Fruit fly (Drosophila melanogaster) whole organism, embryonic: ENCODE results near the gene CG15570.
A peak's percentile ranks its signal among the peaks of the same experiment; 100 is the strongest.

Experiments used
- Adf1 ChIP-seq: fragments of 200-800 bp; sonication (Bioruptor generic); IDR thresholded peaks from 2 replicates; pipeline ENCODE4 v1.3.6; 2022; ENCODE audit warnings: missing biosample characterization, missing genetic modification characterization
- Antp ChIP-seq: fragments of 200-800 bp; sonication (Bioruptor generic); optimal IDR thresholded peaks from 3 replicates; lab custom pipeline; 2016; ENCODE audit warnings: missing biosample characterization, missing genetic modification characterization
- BEAF-32 ChIP-seq: fragments of 200-800 bp; sonication (Bioruptor generic); optimal IDR thresholded peaks from 3 replicates; lab custom pipeline; 2017; ENCODE audit warnings: missing biosample characterization, missing genetic modification characterization, mild to moderate bottlenecking, moderate library complexity, missing genetic modification reagents
- Bgb ChIP-seq: fragments of 200-800 bp; sonication (Bioruptor generic); IDR thresholded peaks from 2 replicates; pipeline ENCODE4 v1.3.6; 2022; ENCODE audit warnings: missing biosample characterization, missing genetic modification characterization; ENCODE audit not compliant: partially characterized antibody
- BtbVII ChIP-seq: fragments of 200-800 bp; sonication (Bioruptor generic); optimal IDR thresholded peaks from 3 replicates; lab custom pipeline; 2017; ENCODE audit warnings: missing biosample characterization, mild to moderate bottlenecking, missing genetic modification characterization
- Bteb2 ChIP-seq: fragments of 200-800 bp; sonication (Bioruptor generic); optimal IDR thresholded peaks from 2 replicates; lab custom pipeline; 2016; ENCODE audit warnings: missing biosample characterization, missing genetic modification characterization
- CG10431 ChIP-seq: fragments of 200-800 bp; sonication (Bioruptor generic); optimal IDR thresholded peaks from 3 replicates; lab custom pipeline; 2018; ENCODE audit warnings: missing biosample characterization, mild to moderate bottlenecking, missing genetic modification characterization
- CG12236 ChIP-seq: fragments of 200-800 bp; sonication (Bioruptor generic); optimal IDR thresholded peaks from 2 replicates; lab custom pipeline; 2016; ENCODE audit warnings: missing biosample characterization, missing genetic modification characterization
- CG12659 ChIP-seq: fragments of 200-800 bp; sonication (Bioruptor generic); optimal IDR thresholded peaks from 3 replicates; lab custom pipeline; 2017; ENCODE audit warnings: mild to moderate bottlenecking, missing biosample characterization, missing genetic modification reagents, missing genetic modification characterization
- CG14441 ChIP-seq: fragments of 200-800 bp; sonication (Bioruptor generic); IDR thresholded peaks from 2 replicates; pipeline ENCODE4 v1.3.6; 2022; ENCODE audit warnings: missing biosample characterization, missing genetic modification characterization
- CG15269 ChIP-seq: fragments of 200-800 bp; sonication (Bioruptor generic); optimal IDR thresholded peaks from 2 replicates; lab custom pipeline; 2018; ENCODE audit warnings: missing biosample characterization, mild to moderate bottlenecking, missing genetic modification characterization, moderate library complexity
- CG15514 ChIP-seq: fragments of 200-800 bp; sonication (Bioruptor generic); optimal IDR thresholded peaks from 3 replicates; lab custom pipeline; 2017; ENCODE audit warnings: missing biosample characterization, missing genetic modification characterization, mild to moderate bottlenecking, moderate library complexity, missing genetic modification reagents
- CG1602 ChIP-seq: fragments of 200-800 bp; sonication (Bioruptor generic); optimal IDR thresholded peaks from 3 replicates; lab custom pipeline; 2016; ENCODE audit warnings: missing biosample characterization, missing genetic modification characterization
- CG1647 ChIP-seq: fragments of 200-800 bp; sonication (Bioruptor generic); optimal IDR thresholded peaks from 3 replicates; lab custom pipeline; 2016; ENCODE audit warnings: missing biosample characterization, missing genetic modification characterization
- CG17612 ChIP-seq: fragments of 200-800 bp; sonication (Bioruptor generic); IDR thresholded peaks from 2 replicates; pipeline ENCODE4 v1.3.6; 2022; ENCODE audit warnings: missing biosample characterization, missing genetic modification characterization
- CG17829 ChIP-seq: fragments of 200-800 bp; optimal IDR thresholded peaks from 2 replicates; lab custom pipeline; 2019; ENCODE audit warnings: missing biosample characterization, mild to moderate bottlenecking, missing genetic modification characterization, moderate library complexity
- CG2116 ChIP-seq: fragments of 200-800 bp; sonication (Bioruptor generic); optimal IDR thresholded peaks from 3 replicates; lab custom pipeline; 2018; ENCODE audit warnings: missing biosample characterization, mild to moderate bottlenecking, missing genetic modification characterization
- CG32767 ChIP-seq: fragments of 200-800 bp; sonication (Bioruptor generic); IDR thresholded peaks from 2 replicates; pipeline ENCODE4 v1.3.6; 2022; ENCODE audit warnings: missing biosample characterization, missing genetic modification characterization
- CG3838 ChIP-seq: fragments of 200-800 bp; sonication (Bioruptor generic); optimal IDR thresholded peaks from 3 replicates; lab custom pipeline; 2016; ENCODE audit warnings: missing biosample characterization, missing genetic modification characterization
- CG4328 ChIP-seq: fragments of 200-800 bp; sonication (Bioruptor generic); optimal IDR thresholded peaks from 3 replicates; lab custom pipeline; 2017; ENCODE audit warnings: missing biosample characterization, missing genetic modification reagents, missing genetic modification characterization
- CG4404 ChIP-seq: fragments of 200-800 bp; sonication (Bioruptor generic); IDR thresholded peaks from 2 replicates; pipeline ENCODE4 v1.3.6; 2022; ENCODE audit warnings: missing biosample characterization, missing genetic modification characterization
- CG6765 ChIP-seq: fragments of 200-800 bp; sonication (Bioruptor generic); optimal IDR thresholded peaks from 3 replicates; lab custom pipeline; 2017; ENCODE audit warnings: missing biosample characterization, mild to moderate bottlenecking, missing genetic modification characterization
- CG6813 ChIP-seq: fragments of 200-800 bp; sonication (Bioruptor generic); optimal IDR thresholded peaks from 2 replicates; lab custom pipeline; 2017; ENCODE audit warnings: missing biosample characterization, missing genetic modification characterization, mild to moderate bottlenecking, moderate library complexity, missing genetic modification reagents
- CG8478 ChIP-seq: fragments of >200 bp; optimal IDR thresholded peaks from 2 replicates; lab custom pipeline; 2018
- CHES-1-like ChIP-seq: fragments of 200-800 bp; sonication (Bioruptor generic); optimal IDR thresholded peaks from 2 replicates; lab custom pipeline; 2016; ENCODE audit warnings: missing biosample characterization, missing genetic modification characterization
- D19A ChIP-seq: fragments of 200-800 bp; optimal IDR thresholded peaks from 3 replicates; lab custom pipeline; 2019; ENCODE audit warnings: missing biosample characterization, mild to moderate bottlenecking, missing genetic modification characterization, moderate library complexity
- Dad ChIP-seq: fragments of 200-800 bp; sonication (Bioruptor generic); optimal IDR thresholded peaks from 3 replicates; lab custom pipeline; 2016; ENCODE audit warnings: missing biosample characterization, missing genetic modification characterization
- Dp ChIP-seq: fragments of 200-800 bp; sonication (Bioruptor generic); optimal IDR thresholded peaks from 2 replicates; lab custom pipeline; 2018; ENCODE audit warnings: missing biosample characterization, mild to moderate bottlenecking, missing genetic modification characterization, moderate library complexity
- Hr51 ChIP-seq, 2 experiments: fragments of 200-800 bp; sonication (Bioruptor generic); optimal IDR thresholded peaks; 2 replicates in 1 of 2; 3 replicates in 1 of 2; lab custom pipeline; 2016 to 2018; ENCODE audit warnings: missing biosample characterization in 2 of 2, missing genetic modification characterization in 2 of 2, mild to moderate bottlenecking in 1 of 2, moderate library complexity in 1 of 2
- Hsf ChIP-seq: fragments of 200-800 bp; sonication (Bioruptor generic); optimal IDR thresholded peaks from 3 replicates; lab custom pipeline; 2016; ENCODE audit warnings: missing biosample characterization, missing genetic modification characterization
- Lim3 ChIP-seq: fragments of 200-800 bp; sonication (Bioruptor generic); IDR thresholded peaks from 2 replicates; pipeline ENCODE4 v1.3.6; 2022; ENCODE audit warnings: missing biosample characterization, missing genetic modification characterization
- Mad ChIP-seq: fragments of 200-800 bp; sonication (Bioruptor generic); optimal IDR thresholded peaks from 2 replicates; lab custom pipeline; 2016; ENCODE audit warnings: missing biosample characterization, missing genetic modification characterization
- Scr ChIP-seq: fragments of 200-800 bp; sonication (Bioruptor generic); IDR thresholded peaks from 2 replicates; pipeline ENCODE4 v1.3.6; 2022; ENCODE audit warnings: missing biosample characterization, missing genetic modification characterization; ENCODE audit not compliant: partially characterized antibody
- Sry-β ChIP-seq: fragments of 200-800 bp; sonication (Bioruptor generic); optimal IDR thresholded peaks from 2 replicates; lab custom pipeline; 2018; ENCODE audit warnings: missing biosample characterization, mild to moderate bottlenecking, missing genetic modification characterization, moderate library complexity
- bbx ChIP-seq: fragments of 200-800 bp; sonication (Bioruptor generic); IDR thresholded peaks from 2 replicates; pipeline ENCODE4 v1.3.6; 2022; ENCODE audit warnings: missing biosample characterization, missing genetic modification characterization; ENCODE audit not compliant: partially characterized antibody
- bsh ChIP-seq, 2 experiments: fragments of 200-800 bp; sonication (Bioruptor generic); optimal IDR thresholded peaks; 2 replicates each; lab custom pipeline; 2017 to 2018; ENCODE audit warnings: mild to moderate bottlenecking in 2 of 2, missing biosample characterization in 2 of 2, missing genetic modification characterization in 2 of 2, moderate library complexity in 1 of 2
- corto ChIP-seq: fragments of 200-800 bp; sonication (Bioruptor generic); optimal IDR thresholded peaks from 2 replicates; lab custom pipeline; 2016; ENCODE audit warnings: missing biosample characterization, mild to moderate bottlenecking, missing genetic modification characterization, moderate library complexity
- croc ChIP-seq: fragments of 200-800 bp; sonication (Bioruptor generic); conservative IDR thresholded peaks from 3 replicates; pipeline ENCODE4 v1.3.6; 2022; ENCODE audit warnings: missing biosample characterization, missing genetic modification characterization
- crol ChIP-seq: fragments of 200-800 bp; sonication (Bioruptor generic); IDR thresholded peaks from 2 replicates; pipeline ENCODE4 v1.3.6; 2022; ENCODE audit warnings: missing biosample characterization, missing genetic modification characterization
- dm ChIP-seq: fragments of 200-800 bp; sonication (Bioruptor generic); optimal IDR thresholded peaks from 3 replicates; lab custom pipeline; 2016; ENCODE audit warnings: missing biosample characterization, missing genetic modification characterization
- en ChIP-seq: fragments of 200-800 bp; sonication (Bioruptor generic); optimal IDR thresholded peaks from 2 replicates; lab custom pipeline; 2016; ENCODE audit warnings: missing biosample characterization, missing genetic modification characterization
- jumu ChIP-seq: fragments of 200-800 bp; sonication (Bioruptor generic); optimal IDR thresholded peaks from 3 replicates; lab custom pipeline; 2016; ENCODE audit warnings: missing biosample characterization, missing genetic modification characterization
- lab ChIP-seq: fragments of 200-800 bp; sonication (Bioruptor generic); optimal IDR thresholded peaks from 3 replicates; lab custom pipeline; 2017; ENCODE audit warnings: missing biosample characterization, missing genetic modification characterization, mild to moderate bottlenecking, moderate library complexity, missing genetic modification reagents
- nom ChIP-seq: fragments of 200-800 bp; sonication (Bioruptor generic); optimal IDR thresholded peaks from 2 replicates; lab custom pipeline; 2017; ENCODE audit warnings: missing biosample characterization, missing genetic modification characterization, mild to moderate bottlenecking, moderate library complexity, missing genetic modification reagents
- pho ChIP-seq: fragments of 200-800 bp; sonication (Bioruptor generic); optimal IDR thresholded peaks from 2 replicates; lab custom pipeline; 2016; ENCODE audit warnings: missing biosample characterization, missing genetic modification characterization
- pum ChIP-seq: fragments of 200-800 bp; sonication (Bioruptor generic); optimal IDR thresholded peaks from 2 replicates; lab custom pipeline; 2016; ENCODE audit warnings: missing biosample characterization, missing genetic modification characterization
- sna ChIP-seq: fragments of 200-800 bp; sonication (Bioruptor generic); IDR thresholded peaks from 2 replicates; pipeline ENCODE4 v1.3.6; 2022; ENCODE audit warnings: missing biosample characterization, missing genetic modification characterization; ENCODE audit not compliant: partially characterized antibody
- tna ChIP-seq: fragments of 200-800 bp; sonication (Bioruptor generic); IDR thresholded peaks from 2 replicates; pipeline ENCODE4 v1.3.6; 2022; ENCODE audit warnings: missing biosample characterization, missing genetic modification characterization; ENCODE audit not compliant: partially characterized antibody
- tup ChIP-seq: fragments of 200-800 bp; sonication (Bioruptor generic); optimal IDR thresholded peaks from 2 replicates; lab custom pipeline; 2016; ENCODE audit warnings: missing biosample characterization, mild to moderate bottlenecking, missing genetic modification characterization, moderate library complexity

The CG15570 gene

DNA sequence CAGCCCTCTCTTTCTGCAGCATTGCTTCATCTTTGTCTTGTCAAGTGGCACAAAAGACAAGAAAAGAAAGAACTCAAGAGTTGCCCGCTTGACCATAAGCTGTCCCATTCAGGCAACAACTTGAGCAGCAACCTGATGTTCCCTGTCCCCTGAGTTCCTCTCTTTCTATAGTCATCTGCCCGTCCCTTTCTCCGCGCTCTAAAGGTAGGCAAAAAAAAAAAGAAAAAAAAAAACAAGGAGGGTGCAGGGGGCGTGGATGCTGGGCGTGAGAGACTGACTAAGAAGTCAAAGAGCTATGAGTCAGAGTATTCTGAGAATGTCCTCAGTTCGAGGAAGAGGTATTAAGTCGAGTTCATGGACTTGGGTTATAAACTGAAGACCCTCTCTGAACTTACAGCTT, 17.4 kb upstream of the CG15570 start (continued):
- peak; percentile 70 for TF ChIP-seq nom (GFP tag; lab: Kevin White, UChicago)
- no peak for TF ChIP-seq CG12659 (GFP tag; lab: Kevin White, UChicago)
- TF ChIP-seq bsh (GFP tag; optimal IDR thresholded peaks at IDR 0.05; lab: Kevin White, UChicago) = peak in 1 of 2 experiments; percentile 3
- TF ChIP-seq CG1647 (GFP tag; lab: Kevin White, UChicago) = no peak
- no peak for TF ChIP-seq pho (GFP tag; lab: Kevin White, UChicago)
- TF ChIP-seq Antp (GFP tag; lab: Kevin White, UChicago) = no peak
- no peak for TF ChIP-seq croc

DNA sequence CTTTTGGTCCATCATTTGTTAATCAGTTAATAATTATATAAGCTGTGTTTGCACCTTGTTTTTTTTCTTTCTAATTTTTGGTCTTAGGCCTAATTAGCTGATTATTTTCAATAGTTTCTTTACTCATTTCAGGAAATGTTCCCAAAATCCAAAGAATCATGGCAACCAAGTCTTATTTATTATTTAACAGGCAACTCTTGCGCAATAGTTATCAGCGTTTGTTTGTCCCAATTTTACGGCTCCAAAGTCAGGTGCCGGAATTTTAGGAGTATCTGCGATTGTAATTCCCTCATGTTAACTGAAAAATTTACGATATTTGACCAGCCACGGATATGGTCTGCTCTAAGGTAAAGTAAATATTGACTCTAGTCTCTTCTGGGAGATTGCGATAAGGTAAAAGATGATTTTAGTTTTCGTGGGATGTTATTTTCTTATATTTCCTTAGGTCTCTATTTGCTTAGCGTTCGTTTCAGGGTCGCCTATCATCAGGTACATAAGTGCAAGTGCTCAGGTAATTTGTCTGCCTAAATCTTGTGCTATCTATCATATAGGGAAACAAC, 15.7 kb upstream of the CG15570 start:
- TF ChIP-seq CG3838 = no peak
- TF ChIP-seq CG32767 (GFP tag; lab: Robert Waterston, UW) = no peak
- peak; percentile 82 for TF ChIP-seq lab (GFP tag; lab: Kevin White, UChicago)
- TF ChIP-seq Hr51 (GFP tag; optimal IDR thresholded peaks at IDR 0.05; lab: Kevin White, UChicago) = peak; percentile 15 to 25
- TF ChIP-seq CG1602 = no peak
- TF ChIP-seq CG12236 (GFP tag; lab: Kevin White, UChicago) = peak; percentile 24
- TF ChIP-seq sna (GFP tag; lab: Robert Waterston, UW) = no peak
- TF ChIP-seq bbx (GFP tag; lab: Robert Waterston, UW) = no peak
- TF ChIP-seq tna (GFP tag; lab: Robert Waterston, UW) = no peak
- peak; percentile 84 for TF ChIP-seq CG6813
- TF ChIP-seq Hsf (GFP tag; lab: Kevin White, UChicago) = no peak
- TF ChIP-seq Bgb = no peak
- TF ChIP-seq crol (GFP tag; lab: Robert Waterston, UW) = no peak
- TF ChIP-seq CHES-1-like = peak; percentile 7
- TF ChIP-seq dm (GFP tag; lab: Kevin White, UChicago) = no peak
- no peak for TF ChIP-seq CG17612 (GFP tag; lab: Robert Waterston, UW)
- no peak for TF ChIP-seq Dp (GFP tag; lab: Kevin White, UChicago)
- TF ChIP-seq Lim3 = no peak
- no peak for TF ChIP-seq CG4404
- no peak for TF ChIP-seq Sry-β
- TF ChIP-seq Dad (GFP tag; lab: Kevin White, UChicago) = no peak
- TF ChIP-seq en (GFP tag; lab: Kevin White, UChicago) = no peak
- TF ChIP-seq tup (GFP tag; lab: Kevin White, UChicago) = peak; percentile 41
- TF ChIP-seq jumu (GFP tag; lab: Kevin White, UChicago) = no peak
- TF ChIP-seq CG17829 (tag; lab: Kevin White, UChicago) = no peak
- TF ChIP-seq Adf1 (GFP tag; lab: Robert Waterston, UW) = no peak
- TF ChIP-seq Mad = no peak
- TF ChIP-seq pum (GFP tag; lab: Kevin White, UChicago) = no peak
- peak; percentile 61 for TF ChIP-seq CG4328
- peak; percentile 14 for TF ChIP-seq CG6765
- TF ChIP-seq D19A (tag; lab: Kevin White, UChicago) = peak; percentile 23
- TF ChIP-seq BtbVII (GFP tag; lab: Kevin White, UChicago) = peak; percentile 70
- peak; percentile 19 for TF ChIP-seq CG10431 (GFP tag; lab: Kevin White, UChicago)
- no peak for TF ChIP-seq CG8478 (lab: Kevin White, UChicago)
- TF ChIP-seq CG14441 = no peak
- no peak for TF ChIP-seq BEAF-32
- TF ChIP-seq corto (GFP tag; lab: Kevin White, UChicago) = no peak
- TF ChIP-seq CG15269 = peak; percentile 41
- no peak for TF ChIP-seq CG2116 (GFP tag; lab: Kevin White, UChicago)
- TF ChIP-seq CG15514 = peak; percentile 58
- no peak for TF ChIP-seq Scr (GFP tag; lab: Robert Waterston, UW)
- TF ChIP-seq Bteb2 (GFP tag; lab: Kevin White, UChicago) = no peak
